Worm (Caenorhabditis elegans) whole organism, L1 larva: Measurements from ENCODE around the gene F56D6.13.

ENCODE experiments used
- C16A3.4 ChIP-seq: fragments of 150-350 bp; optimal IDR thresholded peaks from 2 replicates; lab custom pipeline; 2014; ENCODE audit warnings: missing biosample characterization, missing genetic modification characterization
- Y116A8C.19 ChIP-seq: sonication (generic microtip); optimal IDR thresholded peaks from 2 replicates; lab custom pipeline; 2016; ENCODE audit warnings: missing compliant biosample characterization, missing genetic modification characterization, borderline replicate concordance
- aha-1 ChIP-seq: fragments of 150-350 bp; optimal IDR thresholded peaks from 2 replicates; lab custom pipeline; 2014; ENCODE audit warnings: missing biosample characterization, missing genetic modification characterization
- blmp-1 ChIP-seq: fragments of 150-350 bp; optimal IDR thresholded peaks from 2 replicates; lab custom pipeline; 2014; ENCODE audit warnings: missing biosample characterization, missing genetic modification characterization
- ceh-63 ChIP-seq: fragments of 200-800 bp; sonication (Bioruptor generic); optimal IDR thresholded peaks from 2 replicates; lab custom pipeline; 2018; ENCODE audit warnings: mild to moderate bottlenecking, missing genetic modification characterization, missing compliant biosample characterization
- ceh-8 ChIP-seq: fragments of 200-800 bp; sonication (Bioruptor generic); optimal IDR thresholded peaks from 2 replicates; lab custom pipeline; 2018; ENCODE audit warnings: mild to moderate bottlenecking, missing genetic modification characterization, moderate library complexity, missing compliant biosample characterization
- dsc-1 ChIP-seq: sonication (generic microtip); optimal IDR thresholded peaks from 2 replicates; lab custom pipeline; 2016; ENCODE audit warnings: mild to moderate bottlenecking, missing genetic modification characterization, missing compliant biosample characterization
- efl-1 ChIP-seq, 4 experiments: fragments of 150-350 bp; optimal IDR thresholded peaks in 3 of 4; peaks in 1 of 4; 1 replicate in 1 of 4; 2 replicates in 3 of 4; lab custom pipeline; 2014; ENCODE audit warnings: missing biosample characterization in 2 of 4, missing genetic modification characterization in 2 of 4, missing genetic modification reagents in 2 of 4
- efl-3 ChIP-seq: fragments of 200-800 bp; sonication (Bioruptor generic); optimal IDR thresholded peaks from 2 replicates; lab custom pipeline; 2018; ENCODE audit warnings: mild to moderate bottlenecking, missing genetic modification characterization, missing compliant biosample characterization
- egl-27 ChIP-seq, 2 experiments: fragments of 150-350 bp in 1 of 2; sonication (generic microtip); optimal IDR thresholded peaks; 3 replicates each; lab custom pipeline; 2017 to 2018; ENCODE audit warnings: missing biosample characterization in 2 of 2, missing genetic modification characterization in 2 of 2, missing genetic modification reagents in 2 of 2
- elt-2 ChIP-seq: sonication (generic microtip); optimal IDR thresholded peaks from 2 replicates; lab custom pipeline; 2016; ENCODE audit warnings: missing genetic modification characterization, mild to moderate bottlenecking, inconsistent platforms, missing compliant biosample characterization, missing genetic modification reagents
- fkh-10 ChIP-seq: sonication (generic microtip); optimal IDR thresholded peaks from 2 replicates; lab custom pipeline; 2017; ENCODE audit warnings: missing biosample characterization, missing genetic modification reagents, missing genetic modification characterization
- fkh-4 ChIP-seq: sonication (generic microtip); optimal IDR thresholded peaks from 2 replicates; lab custom pipeline; 2016; ENCODE audit warnings: missing compliant biosample characterization, missing genetic modification characterization, borderline replicate concordance
- grh-1 ChIP-seq: fragments of 200-800 bp; sonication (Bioruptor generic); IDR thresholded peaks from 2 replicates; pipeline ENCODE4 v1.3.6; 2022; ENCODE audit warnings: missing genetic modification reagents, missing genetic modification characterization, missing compliant biosample characterization
- hlh-17 ChIP-seq: fragments of 200-800 bp; sonication (Bioruptor generic); optimal IDR thresholded peaks from 2 replicates; lab custom pipeline; 2018; ENCODE audit warnings: missing genetic modification characterization, mild to moderate bottlenecking, missing compliant biosample characterization, moderate library complexity, borderline replicate concordance
- hpl-2 ChIP-seq: fragments of 150-350 bp; optimal IDR thresholded peaks from 2 replicates; lab custom pipeline; 2014; ENCODE audit warnings: missing biosample characterization, missing genetic modification reagents, missing genetic modification characterization
- isw-1 ChIP-seq: fragments of 200-800 bp; sonication (Bioruptor generic); IDR thresholded peaks from 2 replicates; pipeline ENCODE4 v1.3.6; 2022; ENCODE audit warnings: missing genetic modification characterization, missing compliant biosample characterization
- jun-1 ChIP-seq: fragments of 150-350 bp; optimal IDR thresholded peaks from 2 replicates; lab custom pipeline; 2014; ENCODE audit warnings: missing biosample characterization, missing genetic modification reagents, missing genetic modification characterization
- lin-35 ChIP-seq, 2 experiments: fragments of 150-350 bp; optimal IDR thresholded peaks; 2 replicates each; lab custom pipeline; 2014; ENCODE audit warnings: missing biosample characterization in 2 of 2, missing genetic modification characterization in 2 of 2, missing genetic modification reagents in 2 of 2
- lin-39 ChIP-seq: fragments of 150-350 bp; optimal IDR thresholded peaks from 2 replicates; lab custom pipeline; 2014; ENCODE audit warnings: missing biosample characterization, missing genetic modification reagents, missing genetic modification characterization
- lir-3 ChIP-seq: sonication (generic microtip); optimal IDR thresholded peaks from 2 replicates; lab custom pipeline; 2016; ENCODE audit warnings: mild to moderate bottlenecking, missing genetic modification characterization, moderate library complexity, missing compliant biosample characterization; ENCODE audit not compliant: poor library complexity
- mdl-1 ChIP-seq, 2 experiments: fragments of 150-350 bp; optimal IDR thresholded peaks; 2 replicates each; lab custom pipeline; 2014 to 2017; ENCODE audit warnings: missing biosample characterization in 2 of 2, missing genetic modification characterization in 2 of 2, inconsistent platforms in 1 of 2
- mef-2 ChIP-seq: fragments of 150-350 bp; optimal IDR thresholded peaks from 2 replicates; lab custom pipeline; 2014; ENCODE audit warnings: missing biosample characterization, missing genetic modification characterization
- nhr-20 ChIP-seq: sonication (generic microtip); optimal IDR thresholded peaks from 2 replicates; lab custom pipeline; 2016; ENCODE audit warnings: mild to moderate bottlenecking, missing genetic modification characterization, missing compliant biosample characterization
- nhr-47 ChIP-seq: sonication (generic microtip); optimal IDR thresholded peaks from 2 replicates; lab custom pipeline; 2016; ENCODE audit warnings: mild to moderate bottlenecking, missing genetic modification characterization, moderate library complexity, missing compliant biosample characterization
- nhr-77 ChIP-seq: fragments of 150-350 bp; optimal IDR thresholded peaks from 2 replicates; lab custom pipeline; 2014; ENCODE audit warnings: missing biosample characterization, missing genetic modification characterization
- nhr-85 ChIP-seq: sonication (generic microtip); peaks from one replicate; lab custom pipeline; 2016; ENCODE audit warnings: missing genetic modification characterization, inconsistent platforms, missing compliant biosample characterization
- nhr-90 ChIP-seq: sonication (generic microtip); optimal IDR thresholded peaks from 2 replicates; lab custom pipeline; 2016; ENCODE audit warnings: mild to moderate bottlenecking, missing genetic modification characterization, missing compliant biosample characterization; ENCODE audit not compliant: poor library complexity
- pax-3 ChIP-seq: fragments of 200-800 bp; sonication (Bioruptor generic); optimal IDR thresholded peaks from 2 replicates; lab custom pipeline; 2018; ENCODE audit warnings: mild to moderate bottlenecking, missing genetic modification characterization, moderate library complexity, missing compliant biosample characterization
- pqm-1 ChIP-seq: sonication (generic microtip); optimal IDR thresholded peaks from 3 replicates; lab custom pipeline; 2017; ENCODE audit warnings: missing biosample characterization, missing genetic modification characterization
- rnt-1 ChIP-seq: sonication (generic microtip); optimal IDR thresholded peaks from 2 replicates; lab custom pipeline; 2016; ENCODE audit warnings: mild to moderate bottlenecking, missing genetic modification characterization, moderate library complexity, missing compliant biosample characterization
- snpc-4 ChIP-seq: fragments of 150-350 bp; optimal IDR thresholded peaks from 2 replicates; lab custom pipeline; 2014; ENCODE audit warnings: missing biosample characterization, missing genetic modification characterization
- snu-23 ChIP-seq: sonication (generic microtip); optimal IDR thresholded peaks from 2 replicates; lab custom pipeline; 2016; ENCODE audit warnings: missing genetic modification characterization, missing compliant biosample characterization
- sox-4 ChIP-seq: sonication (generic microtip); optimal IDR thresholded peaks from 2 replicates; lab custom pipeline; 2016; ENCODE audit warnings: missing genetic modification characterization, missing compliant biosample characterization
- sptf-1 ChIP-seq: fragments of 150-350 bp; optimal IDR thresholded peaks from 2 replicates; lab custom pipeline; 2014; ENCODE audit warnings: missing biosample characterization, missing genetic modification characterization
- sup-37 ChIP-seq: fragments of 200-800 bp; sonication (Bioruptor generic); optimal IDR thresholded peaks from 2 replicates; lab custom pipeline; 2018; ENCODE audit warnings: mild to moderate bottlenecking, missing genetic modification characterization, missing compliant biosample characterization
- unc-130 ChIP-seq: fragments of 150-350 bp; optimal IDR thresholded peaks from 2 replicates; lab custom pipeline; 2017; ENCODE audit warnings: missing biosample characterization, missing genetic modification characterization, inconsistent platforms
- unc-62 ChIP-seq: fragments of 150-350 bp; optimal IDR thresholded peaks from 2 replicates; lab custom pipeline; 2014; ENCODE audit warnings: missing biosample characterization, missing genetic modification reagents, missing genetic modification characterization
- unc-86 ChIP-seq: sonication (generic microtip); optimal IDR thresholded peaks from 2 replicates; lab custom pipeline; 2016; ENCODE audit warnings: missing genetic modification characterization, missing compliant biosample characterization
- unc-98 ChIP-seq: fragments of 200-800 bp; sonication (Bioruptor generic); IDR thresholded peaks from 2 replicates; pipeline ENCODE4 v1.3.6; 2022; ENCODE audit warnings: missing genetic modification characterization, missing compliant biosample characterization
- zag-1 ChIP-seq: fragments of 150-350 bp; optimal IDR thresholded peaks from 2 replicates; lab custom pipeline; 2014; ENCODE audit warnings: missing biosample characterization, missing genetic modification characterization
- ztf-11 ChIP-seq, 2 experiments: sonication (generic microtip); optimal IDR thresholded peaks; 2 replicates each; lab custom pipeline; 2016 to 2017; ENCODE audit warnings: missing genetic modification characterization in 2 of 2, missing biosample characterization in 1 of 2, missing compliant biosample characterization in 1 of 2

The F56D6.13 gene

ce11 chrIV:3943003-3943402 is 33.8 kb downstream of the F56D6.13 start, which contains the start of gene Y46C8AL.11:
Gene Y46C8AL.11, plus strand, starts transcription at chrIV:3943303.
- no peak for TF ChIP-seq unc-62 (GFP tag; lab: Kevin White, UChicago)
- no peak for TF ChIP-seq unc-130
- no peak for TF ChIP-seq hpl-2
- no peak for TF ChIP-seq nhr-90 (tag; lab: Kevin White, UChicago)
- TF ChIP-seq lin-39 (tag; lab: Kevin White, UChicago), result no peak
- TF ChIP-seq snu-23 (GFP tag; lab: Kevin White, UChicago), result no peak
- no peak for TF ChIP-seq rnt-1 (tag; lab: Kevin White, UChicago)
- no peak for TF ChIP-seq nhr-77
- TF ChIP-seq sox-4 (tag; lab: Kevin White, UChicago), result no peak
- no peak for TF ChIP-seq sup-37 (GFP tag; lab: Kevin White, UChicago)
- TF ChIP-seq isw-1, result no peak

- TF ChIP-seq lin-35 (GFP tag; optimal IDR thresholded peaks at IDR 0.05; lab: Kevin White, UChicago), result peak in 1 of 2 experiments; percentile 10
- no peak for TF ChIP-seq zag-1 (tag; lab: Kevin White, UChicago)
- no peak for TF ChIP-seq fkh-4 (tag; lab: Kevin White, UChicago)
- TF ChIP-seq elt-2, result peak; percentile 98
- no peak for TF ChIP-seq aha-1 (tag; lab: Kevin White, UChicago)
- TF ChIP-seq ceh-8, result no peak
- TF ChIP-seq mef-2, result no peak
- TF ChIP-seq nhr-20, result peak; percentile 13
- peak; percentile 78 for TF ChIP-seq pqm-1 (tag; lab: Kevin White, UChicago)
- TF ChIP-seq egl-27 (tag; optimal IDR thresholded peaks at IDR 0.05; lab: Kevin White, UChicago), result no peak
- no peak for TF ChIP-seq efl-3 (GFP tag; lab: Kevin White, UChicago)
- peak; percentile 78 for TF ChIP-seq jun-1 (tag; lab: Kevin White, UChicago)
Measured at ce11 chrIV:3944459-3944858, 35.2 kb downstream of the F56D6.13 start, which contains the start of gene clec-72. Gene clec-72, plus strand, starts transcription at chrIV:3944816.

DNA sequence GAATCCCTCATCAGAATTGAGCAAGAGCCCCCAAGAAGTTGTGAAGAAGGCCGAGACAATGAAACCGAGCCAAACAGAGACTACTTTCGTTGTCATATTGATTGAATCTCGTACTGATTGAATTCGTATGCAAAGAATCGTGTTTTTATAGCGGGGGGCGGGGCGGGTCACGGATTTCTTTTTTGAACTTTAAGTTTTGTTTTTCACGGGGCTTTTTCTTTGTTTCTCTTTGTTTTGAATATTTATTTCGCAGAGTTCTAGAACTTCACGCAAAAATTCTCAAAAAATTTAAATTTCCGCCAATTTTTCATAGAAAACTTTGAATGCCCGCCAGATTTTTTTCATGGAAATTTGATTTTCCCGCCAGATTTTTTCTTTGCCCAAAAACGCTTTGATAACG is 46.9 kb downstream of the F56D6.13 start, which contains the start of gene clec-73:
clec-73 (minus strand) TSS at position 101 of the 400 bp plus-strand sequence.
- TF ChIP-seq unc-86 (no peak), nhr-47 (tag; lab: Kevin White, UChicago) (no peak), snu-23 (GFP tag; lab: Kevin White, UChicago) (no peak), blmp-1 (tag; lab: Kevin White, UChicago) (no peak), sptf-1 (tag; lab: Kevin White, UChicago) (no peak), hlh-17 (GFP tag; lab: Kevin White, UChicago) (no peak), unc-130 (no peak), efl-1 (optimal IDR thresholded peaks at IDR 0.05; lab: Kevin White, UChicago) (no peak), efl-1 (GFP tag; optimal IDR thresholded peaks at IDR 0.05 in 1 of 2; lab: Kevin White, UChicago) (no peak)

- no peak for TF ChIP-seq efl-1 (optimal IDR thresholded peaks at IDR 0.05; lab: Kevin White, UChicago)
- TF ChIP-seq efl-1 (GFP tag; optimal IDR thresholded peaks at IDR 0.05 in 1 of 2; lab: Kevin White, UChicago), result no peak
- no peak for TF ChIP-seq egl-27 (tag; optimal IDR thresholded peaks at IDR 0.05; lab: Kevin White, UChicago)
- no peak for TF ChIP-seq fkh-10 (GFP tag; lab: Kevin White, UChicago)
- TF ChIP-seq pax-3 (tag; lab: Kevin White, UChicago), result no peak
- TF ChIP-seq ceh-63, result no peak
- no peak for TF ChIP-seq snpc-4 (tag; lab: Kevin White, UChicago)
- no peak for TF ChIP-seq nhr-85
- no peak for TF ChIP-seq snu-23 (GFP tag; lab: Kevin White, UChicago)
- TF ChIP-seq lir-3, result no peak
- no peak for TF ChIP-seq sup-37 (GFP tag; lab: Kevin White, UChicago)
- no peak for TF ChIP-seq unc-98
- TF ChIP-seq C16A3.4 (tag; lab: Kevin White, UChicago), result no peak
- TF ChIP-seq mdl-1 (tag; optimal IDR thresholded peaks at IDR 0.05; lab: Kevin White, UChicago), result no peak
- TF ChIP-seq grh-1 (GFP tag; lab: Robert Waterston, UW), result no peak
- TF ChIP-seq Y116A8C.19 (tag; lab: Kevin White, UChicago), result no peak
- no peak for TF ChIP-seq dsc-1 (tag; lab: Kevin White, UChicago)
- no peak for TF ChIP-seq hpl-2
- no peak for TF ChIP-seq ztf-11 (tag; optimal IDR thresholded peaks at IDR 0.05; lab: Kevin White, UChicago)
Measured at ce11 chrIV:3956705-3957104, 47.5 kb downstream of the F56D6.13 start, which contains the start of gene clec-74. Gene clec-74, plus strand, starts transcription at chrIV:3957005.
